Fruit fly (Drosophila melanogaster): ENCODE data around the gene Sdhaf3.
A peak's percentile ranks its signal among the peaks of the same experiment; 100 is the strongest.

The Sdhaf3 gene

dm6 chr3R:16448378-16449134 lies 33.7 kb downstream of the Sdhaf3 start:
- TF ChIP-seq foxo (GFP tag; optimal IDR thresholded peaks at IDR 0.05): no peak
- no peak for TF ChIP-seq Hr78 (GFP tag; optimal IDR thresholded peaks at IDR 0.05)
- no peak for TF ChIP-seq sage (GFP tag; optimal IDR thresholded peaks at IDR 0.05)
- TF ChIP-seq rgr (GFP tag; optimal IDR thresholded peaks at IDR 0.05): peak; percentile 31
- no peak for TF ChIP-seq OdsH (GFP tag; optimal IDR thresholded peaks at IDR 0.05)
- no peak for TF ChIP-seq Myc (optimal IDR thresholded peaks at IDR 0.05)
- TF ChIP-seq N (GFP tag; optimal IDR thresholded peaks at IDR 0.05): no peak
- TF ChIP-seq Rel (GFP tag; optimal IDR thresholded peaks at IDR 0.05): no peak
- no peak for TF ChIP-seq Rel (tag; optimal IDR thresholded peaks at IDR 0.05)
- TF ChIP-seq dl (GFP tag; optimal IDR thresholded peaks at IDR 0.05; ENCODE audit: insufficient read depth in 1 of 2, partially characterized antibody in 2 of 2): no peak
- no peak for TF ChIP-seq Hr83 (GFP tag; optimal IDR thresholded peaks at IDR 0.05; ENCODE audit: poor library complexity, severe bottlenecking)
- no peak for TF ChIP-seq Dif (GFP tag; optimal IDR thresholded peaks at IDR 0.05; ENCODE audit: partially characterized antibody)
- no peak for TF ChIP-seq GATAd (GFP tag; optimal IDR thresholded peaks at IDR 0.05)
- TF ChIP-seq tai (GFP tag; optimal IDR thresholded peaks at IDR 0.05): no peak
- no peak for TF ChIP-seq dmrt93B (GFP tag; optimal IDR thresholded peaks at IDR 0.05)
- TF ChIP-seq Hnf4 (GFP tag; optimal IDR thresholded peaks at IDR 0.05): peak; percentile 49
- peak; percentile 40 for TF ChIP-seq sv (GFP tag; optimal IDR thresholded peaks at IDR 0.05)
- TF ChIP-seq woc (GFP tag; optimal IDR thresholded peaks at IDR 0.05): no peak
- no peak for TF ChIP-seq lola (GFP tag; optimal IDR thresholded peaks at IDR 0.05)
- no peak for TF ChIP-seq HLH106 (tag; optimal IDR thresholded peaks at IDR 0.05)

- TF ChIP-seq Vsx2 (GFP tag; optimal IDR thresholded peaks at IDR 0.05; ENCODE audit: partially characterized antibody): peak; percentile 75
- TF ChIP-seq Rel (GFP tag; optimal IDR thresholded peaks at IDR 0.05): no peak
- peak; percentile 58 for TF ChIP-seq Rel (tag; optimal IDR thresholded peaks at IDR 0.05)
- TF ChIP-seq br (GFP tag; optimal IDR thresholded peaks at IDR 0.05): no peak
- TF ChIP-seq dl (GFP tag; optimal IDR thresholded peaks at IDR 0.05; ENCODE audit: insufficient read depth in 1 of 2, partially characterized antibody in 2 of 2): no peak
These were observed 34.7 kb downstream of the Sdhaf3 start for dm6 chr3R:16447448-16448045.

- TF ChIP-seq fru (GFP tag; optimal IDR thresholded peaks at IDR 0.05): peak; percentile 2
- no peak for TF ChIP-seq Myc (optimal IDR thresholded peaks at IDR 0.05)
- peak; percentile 38 for TF ChIP-seq h (GFP tag; optimal IDR thresholded peaks at IDR 0.05)
- no peak for TF ChIP-seq lola (GFP tag; optimal IDR thresholded peaks at IDR 0.05)
- peak; percentile 99 for TF ChIP-seq Vsx2 (GFP tag; optimal IDR thresholded peaks at IDR 0.05; ENCODE audit: partially characterized antibody)
- no peak for TF ChIP-seq Hr78 (GFP tag; optimal IDR thresholded peaks at IDR 0.05)
- peak; percentile 2 for TF ChIP-seq tai (GFP tag; optimal IDR thresholded peaks at IDR 0.05)
- TF ChIP-seq HLH106 (tag; optimal IDR thresholded peaks at IDR 0.05): no peak
- no peak for TF ChIP-seq Rel (GFP tag; optimal IDR thresholded peaks at IDR 0.05)
- peak; percentile 79 for TF ChIP-seq Rel (tag; optimal IDR thresholded peaks at IDR 0.05)
These were observed 35.4 kb downstream of the Sdhaf3 start for dm6 chr3R:16446836-16447235.

- TF ChIP-seq Rel (GFP tag; optimal IDR thresholded peaks at IDR 0.05): no peak
- TF ChIP-seq Rel (tag; optimal IDR thresholded peaks at IDR 0.05): peak; percentile 24
- peak; percentile 61 for TF ChIP-seq CG9705 (GFP tag; optimal IDR thresholded peaks at IDR 0.05)
- peak; percentile 91 for TF ChIP-seq OdsH (GFP tag; optimal IDR thresholded peaks at IDR 0.05)
- no peak for TF ChIP-seq lola (GFP tag; optimal IDR thresholded peaks at IDR 0.05)
- peak; percentile 75 for TF ChIP-seq Sp1 (GFP tag; optimal IDR thresholded peaks at IDR 0.05)
- peak; percentile 96 for TF ChIP-seq rgr (GFP tag; optimal IDR thresholded peaks at IDR 0.05)
- TF ChIP-seq Vsx2 (GFP tag; optimal IDR thresholded peaks at IDR 0.05; ENCODE audit: partially characterized antibody): no peak
- TF ChIP-seq GATAd (GFP tag; optimal IDR thresholded peaks at IDR 0.05): no peak
- no peak for TF ChIP-seq tai (GFP tag; optimal IDR thresholded peaks at IDR 0.05)
- peak; percentile 56 for TF ChIP-seq CG32264 (GFP tag; optimal IDR thresholded peaks at IDR 0.05)
- peak; percentile 83 for TF ChIP-seq psq (GFP tag; optimal IDR thresholded peaks at IDR 0.05)
- TF ChIP-seq dsf (GFP tag; optimal IDR thresholded peaks at IDR 0.05; ENCODE audit: borderline replicate concordance): peak; percentile 27
- TF ChIP-seq usp (GFP tag; optimal IDR thresholded peaks at IDR 0.05): no peak
- peak; percentile 92 for TF ChIP-seq br (GFP tag; optimal IDR thresholded peaks at IDR 0.05)
- peak; percentile 91 for TF ChIP-seq ey (GFP tag; optimal IDR thresholded peaks at IDR 0.05)
- TF ChIP-seq pan (optimal IDR thresholded peaks at IDR 0.05): no peak
- no peak for TF ChIP-seq jim (GFP tag; optimal IDR thresholded peaks at IDR 0.05)
- peak; percentile 86 for TF ChIP-seq woc (GFP tag; optimal IDR thresholded peaks at IDR 0.05)
- peak; percentile 93 for TF ChIP-seq h (GFP tag; optimal IDR thresholded peaks at IDR 0.05)
- TF ChIP-seq Hr78 (GFP tag; optimal IDR thresholded peaks at IDR 0.05): no peak
- no peak for TF ChIP-seq Dfd (GFP tag; optimal IDR thresholded peaks at IDR 0.05)
- TF ChIP-seq dl (GFP tag; optimal IDR thresholded peaks at IDR 0.05; ENCODE audit: insufficient read depth in 1 of 2, partially characterized antibody in 2 of 2): no peak
- no peak for TF ChIP-seq brk (GFP tag; optimal IDR thresholded peaks at IDR 0.05)
- no peak for TF ChIP-seq Dif (GFP tag; optimal IDR thresholded peaks at IDR 0.05; ENCODE audit: partially characterized antibody)
- TF ChIP-seq N (GFP tag; optimal IDR thresholded peaks at IDR 0.05): no peak
- no peak for TF ChIP-seq sage (GFP tag; optimal IDR thresholded peaks at IDR 0.05)
- TF ChIP-seq dmrt93B (GFP tag; optimal IDR thresholded peaks at IDR 0.05): no peak
- no peak for TF ChIP-seq Mio (GFP tag; optimal IDR thresholded peaks at IDR 0.05)
- TF ChIP-seq foxo (GFP tag; optimal IDR thresholded peaks at IDR 0.05): peak; percentile 54 to 95
- peak; percentile 87 for TF ChIP-seq sv (GFP tag; optimal IDR thresholded peaks at IDR 0.05)
- peak; percentile 80 for TF ChIP-seq Myc (optimal IDR thresholded peaks at IDR 0.05)
- no peak for TF ChIP-seq Abd-B (GFP tag; optimal IDR thresholded peaks at IDR 0.05)
- TF ChIP-seq Hnf4 (GFP tag; optimal IDR thresholded peaks at IDR 0.05): no peak
- peak; percentile 94 for TF ChIP-seq Jra (GFP tag; optimal IDR thresholded peaks at IDR 0.05)
These were observed 39.3 kb downstream of the Sdhaf3 start, which contains the start of the genes Ttc1 and CG14882 for dm6 chr3R:16442937-16443336. TSS of gene Ttc1 (minus strand) at chr3R:16443007. TSS of gene CG14882 (plus strand) at chr3R:16443207.
